Fruit fly (Drosophila melanogaster) whole organism, pupa: Measurements from ENCODE around the gene CG33109.

Experiments used
- CG10348 ChIP-seq: fragments of 200-800 bp; sonication (Bioruptor generic); IDR thresholded peaks from 2 replicates; pipeline ENCODE4 v1.3.6; 2022; ENCODE audit warnings: missing biosample characterization, missing genetic modification characterization
- CG12605 ChIP-seq: fragments of 200-800 bp; sonication (Bioruptor generic); IDR thresholded peaks from 2 replicates; pipeline ENCODE4 v1.3.6; 2022; ENCODE audit warnings: missing biosample characterization, missing genetic modification characterization
- CG13204 ChIP-seq: fragments of 200-800 bp; sonication (Bioruptor generic); optimal IDR thresholded peaks from 2 replicates; lab custom pipeline; 2018; ENCODE audit warnings: missing biosample characterization, mild to moderate bottlenecking, missing genetic modification characterization, moderate library complexity
- CG14655 ChIP-seq: fragments of 200-800 bp; sonication (Bioruptor generic); optimal IDR thresholded peaks from 3 replicates; lab custom pipeline; 2017; ENCODE audit warnings: mild to moderate bottlenecking, missing biosample characterization, missing genetic modification reagents, missing genetic modification characterization
- CG15710 ChIP-seq: fragments of 200-800 bp; sonication (Bioruptor generic); optimal IDR thresholded peaks from 2 replicates; lab custom pipeline; 2018; ENCODE audit warnings: missing biosample characterization, mild to moderate bottlenecking, missing genetic modification characterization, moderate library complexity
- CG17806 ChIP-seq: fragments of 200-800 bp; sonication (Bioruptor generic); optimal IDR thresholded peaks from 2 replicates; lab custom pipeline; 2018; ENCODE audit warnings: missing biosample characterization, mild to moderate bottlenecking, missing genetic modification characterization, moderate library complexity
- CG32121 ChIP-seq: fragments of 200-800 bp; sonication (Bioruptor generic); IDR thresholded peaks from 2 replicates; pipeline ENCODE4 v1.3.6; 2022; ENCODE audit warnings: missing biosample characterization, missing genetic modification characterization
- CG34367 ChIP-seq: fragments of 200-800 bp; sonication (Bioruptor generic); optimal IDR thresholded peaks from 2 replicates; lab custom pipeline; 2018; ENCODE audit warnings: missing biosample characterization, mild to moderate bottlenecking, missing genetic modification characterization
- CG4496 ChIP-seq: fragments of 200-800 bp; sonication (Bioruptor generic); IDR thresholded peaks from 3 replicates; pipeline ENCODE4 v1.3.6; 2022; ENCODE audit warnings: missing biosample characterization, missing genetic modification characterization
- CG8159 ChIP-seq: fragments of 200-800 bp; sonication (Bioruptor generic); optimal IDR thresholded peaks from 3 replicates; lab custom pipeline; 2018; ENCODE audit warnings: missing biosample characterization, mild to moderate bottlenecking, missing genetic modification characterization, moderate library complexity
- CG8301 ChIP-seq: fragments of 200-800 bp; sonication (Bioruptor generic); optimal IDR thresholded peaks from 2 replicates; lab custom pipeline; 2018; ENCODE audit warnings: missing biosample characterization, mild to moderate bottlenecking, missing genetic modification characterization
- CG9948 ChIP-seq: fragments of 200-800 bp; sonication (Bioruptor generic); optimal IDR thresholded peaks from 2 replicates; lab custom pipeline; 2018; ENCODE audit warnings: missing biosample characterization, mild to moderate bottlenecking, missing genetic modification characterization, moderate library complexity
- D1 ChIP-seq: fragments of 200-800 bp; sonication (Bioruptor generic); optimal IDR thresholded peaks from 2 replicates; lab custom pipeline; 2018; ENCODE audit warnings: missing biosample characterization, mild to moderate bottlenecking, missing genetic modification characterization, moderate library complexity
- EcR ChIP-seq: fragments of 200-800 bp; sonication (Bioruptor generic); optimal IDR thresholded peaks from 3 replicates; lab custom pipeline; 2019; ENCODE audit warnings: missing biosample characterization, missing genetic modification characterization, mild to moderate bottlenecking, moderate library complexity, missing genetic modification reagents
- Ets98B ChIP-seq: fragments of 200-800 bp; sonication (Bioruptor generic); IDR thresholded peaks from 2 replicates; pipeline ENCODE4 v1.3.6; 2022; ENCODE audit warnings: missing biosample characterization, missing genetic modification characterization
- Pif1A ChIP-seq: fragments of 200-800 bp; sonication (Bioruptor generic); optimal IDR thresholded peaks from 3 replicates; lab custom pipeline; 2016; ENCODE audit warnings: missing biosample characterization, missing genetic modification characterization
- Pif1B ChIP-seq: fragments of 200-800 bp; sonication (Bioruptor generic); optimal IDR thresholded peaks from 3 replicates; lab custom pipeline; 2016; ENCODE audit warnings: missing biosample characterization, missing genetic modification characterization
- Snoo ChIP-seq: fragments of 200-800 bp; sonication (Bioruptor generic); optimal IDR thresholded peaks from 3 replicates; lab custom pipeline; 2017; ENCODE audit warnings: missing biosample characterization, mild to moderate bottlenecking, missing genetic modification characterization, inconsistent platforms
- fd96Ca ChIP-seq: fragments of 200-800 bp; sonication (Bioruptor generic); IDR thresholded peaks from 3 replicates; pipeline ENCODE4 v1.3.6; 2022; ENCODE audit warnings: missing biosample characterization, missing genetic modification characterization
- gl ChIP-seq: fragments of 200-800 bp; sonication (Bioruptor generic); optimal IDR thresholded peaks from 2 replicates; lab custom pipeline; 2018; ENCODE audit warnings: missing biosample characterization, mild to moderate bottlenecking, missing genetic modification characterization
- rn ChIP-seq: fragments of 200-800 bp; sonication (Bioruptor generic); IDR thresholded peaks from 2 replicates; pipeline ENCODE4 v1.3.6; 2022; ENCODE audit warnings: missing biosample characterization, missing genetic modification characterization

CG33109 gene

dm6 chr3R:14221484-14221883 is at the start of gene CG33109:
CG33109 (minus strand) TSS chr3R:14221584.
- TF ChIP-seq CG4496 (GFP tag; lab: Robert Waterston, UW) (no peak), CG8159 (tag; lab: Kevin White, UChicago) (no peak), D1 (tag; lab: Kevin White, UChicago) (no peak), CG8301 (tag; lab: Kevin White, UChicago) (no peak)

DNA sequence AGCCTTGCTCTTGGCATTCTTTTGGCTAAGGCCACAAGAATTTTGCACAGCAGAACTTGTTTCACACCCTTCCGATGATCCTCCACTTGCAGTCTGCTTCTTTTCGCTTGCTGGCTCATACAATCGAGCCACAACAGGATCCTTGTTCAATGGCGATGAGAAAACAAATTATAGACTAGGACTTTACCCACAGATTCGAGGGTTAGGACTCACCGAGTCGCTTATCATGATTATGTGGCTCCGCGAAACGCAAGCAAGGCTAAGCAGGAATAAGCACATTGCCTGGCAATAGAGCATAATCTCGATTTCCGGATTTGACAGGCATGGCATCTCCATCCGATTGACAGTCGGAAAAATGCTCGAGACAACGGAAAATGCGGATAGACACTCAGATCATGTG is 40.7 kb upstream of the CG33109 start, which contains the start of the genes CG14839 and CG14841:
Gene CG14839, plus strand, starts transcription at position 301 of the 400 bp plus-strand sequence.
Gene CG14841, minus strand, starts transcription at position 332 of the 400 bp plus-strand sequence.
- TF ChIP-seq CG8159 (tag; lab: Kevin White, UChicago) (no peak), fd96Ca (no peak), CG4496 (GFP tag; lab: Robert Waterston, UW) (no peak), CG34367 (tag; lab: Kevin White, UChicago) (no peak), CG12605 (no peak), Pif1A (GFP tag; lab: Kevin White, UChicago) (no peak), CG17806 (tag; lab: Kevin White, UChicago) (no peak), Ets98B (GFP tag; lab: Robert Waterston, UW) (no peak), Pif1B (GFP tag; lab: Kevin White, UChicago) (no peak), CG10348 (GFP tag; lab: Robert Waterston, UW) (no peak), D1 (tag; lab: Kevin White, UChicago) (no peak), Snoo (tag; lab: Kevin White, UChicago) (no peak), CG15710 (no peak)

DNA sequence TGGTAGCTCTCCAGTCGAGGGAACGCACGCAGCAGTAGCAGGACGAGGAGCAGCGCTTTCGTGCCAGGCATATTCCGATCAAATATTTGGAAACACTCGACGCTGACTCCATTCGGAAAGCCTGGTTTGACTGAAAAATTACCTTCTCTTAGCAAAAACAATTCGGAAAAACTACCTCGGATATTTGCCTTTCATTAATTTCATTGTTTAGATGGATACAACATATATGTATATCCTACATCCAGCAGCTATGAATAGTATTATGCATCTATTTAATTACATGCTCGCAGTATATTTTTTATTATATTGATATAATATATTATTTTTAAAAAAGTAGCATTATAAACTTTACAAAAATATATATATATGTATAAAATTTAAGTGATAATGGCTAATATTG is 39.7 kb upstream of the CG33109 start, which contains the start of gene CG14840:
Gene CG14840, minus strand, starts transcription at position 101 of the 400 bp plus-strand sequence.
- TF ChIP-seq Pif1B (GFP tag; lab: Kevin White, UChicago), result no peak
- TF ChIP-seq CG13204 (GFP tag; lab: Kevin White, UChicago), result no peak
- TF ChIP-seq CG15710, result no peak
- TF ChIP-seq CG8159 (tag; lab: Kevin White, UChicago), result no peak
- TF ChIP-seq D1 (tag; lab: Kevin White, UChicago), result no peak
- no peak for TF ChIP-seq Snoo (tag; lab: Kevin White, UChicago)
- no peak for TF ChIP-seq CG14655 (GFP tag; lab: Kevin White, UChicago)
- no peak for TF ChIP-seq Pif1A (GFP tag; lab: Kevin White, UChicago)
- TF ChIP-seq fd96Ca, result no peak
- TF ChIP-seq CG10348 (GFP tag; lab: Robert Waterston, UW), result no peak
- TF ChIP-seq CG8301 (tag; lab: Kevin White, UChicago), result no peak
- TF ChIP-seq CG34367 (tag; lab: Kevin White, UChicago), result no peak
- no peak for TF ChIP-seq CG32121 (GFP tag; lab: Robert Waterston, UW)
- no peak for TF ChIP-seq gl (tag; lab: Kevin White, UChicago)
- no peak for TF ChIP-seq CG17806 (tag; lab: Kevin White, UChicago)
- TF ChIP-seq CG4496 (GFP tag; lab: Robert Waterston, UW), result no peak
- TF ChIP-seq CG9948 (tag; lab: Kevin White, UChicago), result no peak

DNA sequence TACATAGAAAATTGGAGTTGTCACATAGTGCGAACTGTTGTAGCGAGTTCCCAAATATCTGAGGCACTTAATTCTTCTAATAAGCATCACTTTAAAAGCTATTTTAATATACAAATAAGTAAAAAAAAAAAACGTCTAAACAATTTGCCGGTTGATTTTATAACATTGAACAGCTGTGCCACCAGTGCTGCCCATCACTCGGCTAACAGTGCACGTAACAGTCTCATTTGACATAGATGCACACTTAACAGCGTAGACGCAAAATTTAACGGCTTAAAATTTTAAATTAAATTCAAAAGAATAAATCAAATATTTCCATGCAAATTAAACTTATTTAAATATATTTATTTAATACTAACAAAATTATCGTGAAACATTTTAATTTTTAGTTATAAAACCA is 38.4 kb upstream of the CG33109 start, which contains the start of gene MetRS-m:
Gene MetRS-m, minus strand, starts transcription at position 171 of the 400 bp plus-strand sequence.
- TF ChIP-seq gl (tag; lab: Kevin White, UChicago) (no peak), fd96Ca (no peak), CG8159 (tag; lab: Kevin White, UChicago) (no peak), CG8301 (tag; lab: Kevin White, UChicago) (no peak)

DNA sequence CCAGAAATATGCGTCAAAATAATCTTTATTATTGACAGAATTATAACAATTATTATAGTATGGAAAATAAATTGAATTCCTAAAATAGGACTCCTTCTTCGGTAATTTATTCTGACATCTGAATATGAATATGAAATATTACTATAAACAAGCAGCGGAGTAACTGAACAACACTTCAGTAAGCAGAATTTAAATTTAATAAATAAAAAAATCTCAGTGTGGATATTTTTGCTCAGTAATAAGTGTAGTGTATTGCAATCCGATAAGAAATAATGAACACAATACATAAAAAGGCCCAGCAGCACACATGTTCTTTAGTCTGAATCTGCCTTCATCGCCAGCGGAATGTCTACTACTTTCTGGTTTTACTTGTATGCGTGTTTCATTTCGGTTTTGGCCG is 34.4 kb upstream of the CG33109 start, which contains the start of gene CG43179:
Gene CG43179, plus strand, starts transcription at position 301 of the 400 bp plus-strand sequence.
- no peak for TF ChIP-seq Snoo (tag; lab: Kevin White, UChicago)
- TF ChIP-seq CG32121 (GFP tag; lab: Robert Waterston, UW), result no peak
- no peak for TF ChIP-seq CG34367 (tag; lab: Kevin White, UChicago)
- no peak for TF ChIP-seq CG8301 (tag; lab: Kevin White, UChicago)
- TF ChIP-seq CG17806 (tag; lab: Kevin White, UChicago), result no peak
- no peak for TF ChIP-seq Pif1B (GFP tag; lab: Kevin White, UChicago)
- no peak for TF ChIP-seq CG13204 (GFP tag; lab: Kevin White, UChicago)
- no peak for TF ChIP-seq D1 (tag; lab: Kevin White, UChicago)
- no peak for TF ChIP-seq CG4496 (GFP tag; lab: Robert Waterston, UW)
- no peak for TF ChIP-seq CG12605
- no peak for TF ChIP-seq gl (tag; lab: Kevin White, UChicago)
- TF ChIP-seq Ets98B (GFP tag; lab: Robert Waterston, UW), result no peak
- no peak for TF ChIP-seq CG8159 (tag; lab: Kevin White, UChicago)
- no peak for TF ChIP-seq rn (GFP tag; lab: Robert Waterston, UW)
- TF ChIP-seq Pif1A (GFP tag; lab: Kevin White, UChicago), result no peak
- no peak for TF ChIP-seq fd96Ca
- TF ChIP-seq EcR (GFP tag; lab: Kevin White, UChicago), result no peak
- TF ChIP-seq CG9948 (tag; lab: Kevin White, UChicago), result no peak

DNA sequence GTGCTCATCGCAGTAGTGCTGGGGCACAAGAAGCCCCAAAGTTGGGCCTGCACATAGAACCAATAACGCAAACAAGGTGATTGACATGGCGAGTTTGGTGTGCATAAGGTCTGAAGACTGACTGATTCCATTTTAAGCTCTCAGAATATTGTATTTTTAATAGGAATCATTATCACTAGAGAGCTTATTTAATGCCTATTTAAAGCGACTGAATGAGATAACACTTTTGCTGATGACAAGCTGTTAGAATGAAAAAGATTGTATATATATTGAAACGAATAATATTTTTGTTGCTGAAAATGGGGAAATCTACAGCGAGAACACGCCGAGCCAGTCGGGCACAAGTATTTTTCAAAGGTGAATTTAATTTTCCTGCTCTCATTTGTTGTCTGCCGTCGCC is 24.0 kb upstream of the CG33109 start, which contains the start of gene CG9616:
Gene CG9616, minus strand, starts transcription at position 101 of the 400 bp plus-strand sequence.
- TF ChIP-seq Pif1B (GFP tag; lab: Kevin White, UChicago) (no peak), CG10348 (GFP tag; lab: Robert Waterston, UW) (no peak), CG8301 (tag; lab: Kevin White, UChicago) (no peak), gl (tag; lab: Kevin White, UChicago) (no peak), CG4496 (GFP tag; lab: Robert Waterston, UW) (no peak), CG12605 (no peak), fd96Ca (no peak)
